Worm (Caenorhabditis elegans): ENCODE data around the gene dmsr-8.

DNA sequence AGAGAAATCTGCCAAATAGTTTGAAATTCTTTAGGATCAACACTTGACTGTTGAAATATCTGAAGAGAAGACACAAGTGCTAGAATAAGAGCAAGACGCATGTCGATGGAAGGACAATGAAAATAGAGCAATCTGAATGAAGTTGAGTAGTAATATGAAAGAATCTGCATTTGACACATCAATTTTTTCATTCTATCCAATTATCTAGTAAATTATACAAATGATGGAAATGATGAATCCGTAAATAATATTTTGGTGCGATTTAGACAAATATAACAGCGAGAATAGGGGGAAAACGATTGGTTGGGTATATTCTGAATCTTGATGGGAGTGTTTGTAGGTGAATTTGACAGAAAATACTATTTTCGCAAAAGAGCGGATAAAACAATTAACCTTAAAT is 18.6 kb upstream of the dmsr-8 start, which contains the start of gene txt-10:
- TF ChIP-seq lin-11 (tag; optimal IDR thresholded peaks at IDR 0.05), result no peak
- no peak for TF ChIP-seq nhr-237 (tag; optimal IDR thresholded peaks at IDR 0.05)
- no peak for TF ChIP-seq ceh-16 (tag; optimal IDR thresholded peaks at IDR 0.05)
- no peak for TF ChIP-seq ama-1 (optimal IDR thresholded peaks at IDR 0.05)
- no peak for TF ChIP-seq lin-39 (tag; optimal IDR thresholded peaks at IDR 0.05)
- TF ChIP-seq F13H6.1 (tag; optimal IDR thresholded peaks at IDR 0.05), result no peak
- no peak for TF ChIP-seq dmd-4 (tag; optimal IDR thresholded peaks at IDR 0.05)
- TF ChIP-seq nhr-25 (tag; optimal IDR thresholded peaks at IDR 0.05), result no peak
- no peak for TF ChIP-seq mab-5 (tag; optimal IDR thresholded peaks at IDR 0.05)
- no peak for TF ChIP-seq R02D3.7 (tag; optimal IDR thresholded peaks at IDR 0.05)
- no peak for TF ChIP-seq nhr-10 (tag; optimal IDR thresholded peaks at IDR 0.05)
- no peak for TF ChIP-seq mdl-1 (tag; optimal IDR thresholded peaks at IDR 0.05)
- TF ChIP-seq snpc-4 (tag; optimal IDR thresholded peaks at IDR 0.05), result no peak
